Fruit fly (Drosophila melanogaster): Measurements from ENCODE around the gene CG11404.

The CG11404 gene

dm6 chr3L:22520017-22520416 lies 28.2 kb upstream of the CG11404 start:
- TF ChIP-seq Hr38 (GFP tag; optimal IDR thresholded peaks at IDR 0.05) (no peak), fkh (GFP tag; optimal IDR thresholded peaks at IDR 0.05) (peak; percentile 46)

- TF ChIP-seq salr (GFP tag; optimal IDR thresholded peaks at IDR 0.05) (no peak), CG11294 (GFP tag; IDR thresholded peaks at IDR 0.05) (no peak), Sox102F (GFP tag; optimal IDR thresholded peaks at IDR 0.05) (no peak), CG6276 (GFP tag; optimal IDR thresholded peaks at IDR 0.05) (no peak), achi (GFP tag; optimal IDR thresholded peaks at IDR 0.05) (no peak), CG11762 (GFP tag; optimal IDR thresholded peaks at IDR 0.05; ENCODE audit: insufficient read depth) (no peak), CG9139 (GFP tag; optimal IDR thresholded peaks at IDR 0.05) (no peak), CG6792 (GFP tag; optimal IDR thresholded peaks at IDR 0.05) (no peak), lz (GFP tag; optimal IDR thresholded peaks at IDR 0.05) (no peak), CG15336 (GFP tag; IDR thresholded peaks at IDR 0.05) (no peak), Eip93F (GFP tag; optimal IDR thresholded peaks at IDR 0.05) (no peak), CG32006 (GFP tag; optimal IDR thresholded peaks at IDR 0.05) (no peak), CG34406 (GFP tag; optimal IDR thresholded peaks at IDR 0.05) (no peak), Gug (GFP tag; IDR thresholded peaks at IDR 0.05) (no peak), CG16779 (tag; optimal IDR thresholded peaks at IDR 0.05) (no peak), Smox (GFP tag; optimal IDR thresholded peaks at IDR 0.05) (no peak)
Measured at dm6 chr3L:22549926-22550325, 1.7 kb downstream of the CG11404 start, which contains the start of gene Trxr2. Trxr2 (plus strand) TSS chr3L:22550226.

DNA sequence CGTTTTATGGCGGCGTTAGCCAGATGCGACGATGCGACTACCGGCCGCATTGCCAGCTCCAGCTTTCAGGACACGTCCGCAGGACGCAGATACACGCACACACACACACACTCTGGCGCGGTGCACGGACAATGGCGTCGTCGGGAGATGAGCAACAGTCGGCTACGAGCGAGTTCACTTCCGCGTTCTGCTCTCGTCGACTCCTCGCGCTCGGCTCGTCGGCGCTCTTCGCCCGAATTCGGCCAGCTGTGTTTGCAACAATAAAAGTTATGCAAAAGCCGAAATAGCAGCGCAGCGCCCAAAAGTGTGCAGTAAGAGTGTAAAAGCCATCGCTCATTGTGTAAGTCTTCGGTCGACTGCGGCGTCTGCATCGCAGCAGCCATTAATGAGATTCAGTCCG lies 23.4 kb downstream of the CG11404 start:
- TF ChIP-seq svp (GFP tag) (no peak), Blimp-1 (GFP tag; optimal IDR thresholded peaks at IDR 0.05) (no peak), fd85E (GFP tag; optimal IDR thresholded peaks at IDR 0.05) (no peak), Sox102F (GFP tag; optimal IDR thresholded peaks at IDR 0.05) (no peak), Hr39 (GFP tag; optimal IDR thresholded peaks at IDR 0.05) (no peak), Sox15 (GFP tag; optimal IDR thresholded peaks at IDR 0.05) (no peak), Eip78C (GFP tag) (no peak), CG6163 (GFP tag; IDR thresholded peaks at IDR 0.05) (no peak), dsx (GFP tag; optimal IDR thresholded peaks at IDR 0.05; ENCODE audit: poor library complexity, severe bottlenecking) (no peak), topi (GFP tag; optimal IDR thresholded peaks at IDR 0.05) (no peak), salr (GFP tag; optimal IDR thresholded peaks at IDR 0.05) (no peak), CG10631 (GFP tag; optimal IDR thresholded peaks at IDR 0.05) (no peak), lz (GFP tag; optimal IDR thresholded peaks at IDR 0.05) (no peak), CG34406 (GFP tag; optimal IDR thresholded peaks at IDR 0.05) (no peak), OdsH (GFP tag; optimal IDR thresholded peaks at IDR 0.05) (no peak)

DNA sequence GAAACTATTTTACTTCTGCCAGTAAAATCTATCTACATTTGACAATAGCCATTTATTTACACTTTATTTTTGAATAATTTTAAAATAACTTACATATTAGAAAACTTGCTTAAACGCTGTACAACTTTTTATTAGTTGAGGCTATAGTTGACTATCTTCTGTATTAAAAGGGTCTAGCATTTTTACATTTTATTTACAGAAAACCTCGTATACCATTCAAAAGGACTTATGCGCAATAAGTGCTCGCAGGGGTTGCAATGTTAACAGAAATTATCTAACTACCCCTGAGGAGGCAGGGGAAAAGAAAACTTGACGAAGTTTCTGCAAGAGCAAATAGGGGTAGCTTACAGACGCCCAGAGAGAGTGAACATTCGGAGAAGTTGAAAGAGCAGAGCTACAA lies 24.0 kb downstream of the CG11404 start:
- TF ChIP-seq Smox (GFP tag; optimal IDR thresholded peaks at IDR 0.05) = no peak
- TF ChIP-seq CG3919 (GFP tag; optimal IDR thresholded peaks at IDR 0.05) = no peak
- TF ChIP-seq Ets21C (GFP tag; optimal IDR thresholded peaks at IDR 0.05) = no peak
- no peak for TF ChIP-seq CG16779 (tag; optimal IDR thresholded peaks at IDR 0.05)
- TF ChIP-seq spab (GFP tag; optimal IDR thresholded peaks at IDR 0.05) = no peak

DNA sequence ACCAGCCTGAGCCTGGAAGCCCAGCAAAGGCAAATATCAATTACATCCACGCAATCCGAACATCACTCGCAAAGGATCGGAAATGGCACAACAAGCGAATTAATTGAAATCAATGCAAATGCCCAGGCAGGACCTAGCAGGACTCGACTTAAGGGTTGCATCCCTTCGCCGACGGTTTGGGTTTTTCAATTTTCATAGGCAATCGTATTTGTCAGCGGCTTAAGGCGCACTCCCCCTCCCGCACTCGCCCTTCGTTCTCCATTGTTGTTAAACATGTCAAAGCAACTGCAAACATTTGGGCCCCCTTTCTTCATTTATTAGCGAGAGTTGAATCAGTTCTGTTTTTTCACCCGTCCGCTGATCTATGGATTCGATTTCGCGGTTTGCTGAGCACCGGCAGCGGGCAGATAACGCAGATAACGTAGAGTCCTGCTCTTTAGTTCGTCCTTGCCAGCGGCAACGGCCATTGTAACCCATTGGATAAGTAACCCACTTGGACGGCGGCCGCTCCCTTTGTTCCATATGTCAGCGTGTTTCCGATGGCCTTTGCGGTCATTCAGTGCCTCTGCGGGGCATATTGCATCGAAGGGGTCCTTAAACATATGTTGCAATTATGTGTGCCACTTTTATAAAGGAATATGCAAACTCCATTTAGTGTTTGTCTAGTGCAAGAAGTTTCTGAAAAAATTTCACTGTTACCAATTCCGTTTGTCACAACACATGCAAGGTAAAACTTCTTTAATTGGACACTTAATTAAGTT lies 38.3 kb downstream of the CG11404 start:
- TF ChIP-seq CG15336 (GFP tag; IDR thresholded peaks at IDR 0.05) = no peak
- no peak for TF ChIP-seq ss (GFP tag; optimal IDR thresholded peaks at IDR 0.05)
- no peak for TF ChIP-seq CG4318 (GFP tag; optimal IDR thresholded peaks at IDR 0.05)
- TF ChIP-seq CG8119 (GFP tag; IDR thresholded peaks at IDR 0.05) = no peak
- no peak for TF ChIP-seq CG11762 (GFP tag; optimal IDR thresholded peaks at IDR 0.05; ENCODE audit: insufficient read depth)
- TF ChIP-seq CG8319 (GFP tag; optimal IDR thresholded peaks at IDR 0.05) = no peak
- TF ChIP-seq lz (GFP tag; optimal IDR thresholded peaks at IDR 0.05) = no peak
- TF ChIP-seq CG9139 (GFP tag; optimal IDR thresholded peaks at IDR 0.05) = no peak
- TF ChIP-seq fkh (GFP tag; optimal IDR thresholded peaks at IDR 0.05) = no peak
- TF ChIP-seq Sox14 (GFP tag; optimal IDR thresholded peaks at IDR 0.05) = no peak

Data from whole organism, prepupa.